Fruit fly (Drosophila melanogaster) whole organism, prepupa: ENCODE measurements around the gene slmo.

Experiments
- CG8319 ChIP-seq: fragments of 200-800 bp; sonication (Bioruptor generic); optimal IDR thresholded peaks from 3 replicates; lab custom pipeline; 2016; ENCODE audit warnings: missing biosample characterization, missing genetic modification characterization
- Gug ChIP-seq: fragments of 200-800 bp; sonication (Bioruptor generic); IDR thresholded peaks from 2 replicates; pipeline ENCODE4 v1.3.6; 2022; ENCODE audit warnings: missing biosample characterization, missing genetic modification characterization
- Lpt ChIP-seq: fragments of 200-800 bp; sonication (Bioruptor generic); optimal IDR thresholded peaks from 3 replicates; lab custom pipeline; 2016; ENCODE audit warnings: missing biosample characterization, missing genetic modification characterization
- Sox102F ChIP-seq: fragments of 200-800 bp; sonication (Bioruptor generic); optimal IDR thresholded peaks from 2 replicates; lab custom pipeline; 2016; ENCODE audit warnings: missing biosample characterization, mild to moderate bottlenecking, missing genetic modification characterization

DNA sequence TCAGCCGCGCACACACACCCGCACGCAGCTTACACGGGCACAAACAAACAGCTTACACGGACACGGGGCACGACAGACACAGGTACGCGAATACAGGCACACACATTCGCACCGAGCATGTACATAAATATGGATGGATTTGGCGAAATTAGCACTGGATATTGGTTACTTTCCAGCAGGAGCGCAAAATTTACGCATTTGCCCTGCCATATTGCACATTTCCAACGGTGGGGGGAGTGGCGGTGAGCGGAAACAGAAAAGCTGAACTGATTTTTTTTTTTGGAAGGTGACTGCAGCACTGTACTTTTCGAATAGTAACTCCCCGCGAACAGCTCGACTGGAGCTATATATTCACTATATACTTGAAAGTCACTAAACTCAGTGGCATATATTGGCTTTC is 50.1 kb downstream of the slmo start:
- TF ChIP-seq Lpt (GFP tag; lab: Kevin White, UChicago) (no peak), CG8319 (GFP tag; lab: Kevin White, UChicago) (no peak), Sox102F (GFP tag; lab: Kevin White, UChicago) (no peak), Gug (no peak)
